Worm (Caenorhabditis elegans) whole organism, L2 larva: ENCODE data around the gene cyp-33C11.

Experiments used
- aly-2 ChIP-seq: fragments of 150-350 bp; optimal IDR thresholded peaks from 2 replicates; lab custom pipeline; 2014; ENCODE audit warnings: missing biosample characterization, missing genetic modification characterization
- ama-1 ChIP-seq: fragments of 150-350 bp; optimal IDR thresholded peaks from 2 replicates; lab custom pipeline; 2018; ENCODE audit warnings: inconsistent platforms
- ceh-82 ChIP-seq: fragments of 150-350 bp; optimal IDR thresholded peaks from 2 replicates; lab custom pipeline; 2014; ENCODE audit warnings: missing biosample characterization, missing genetic modification characterization
- egl-27 ChIP-seq: sonication (generic microtip); optimal IDR thresholded peaks from 3 replicates; lab custom pipeline; 2017; ENCODE audit warnings: missing biosample characterization, missing genetic modification reagents, missing genetic modification characterization
- elt-3 ChIP-seq: sonication (generic microtip); optimal IDR thresholded peaks from 2 replicates; lab custom pipeline; 2017; ENCODE audit warnings: missing biosample characterization, missing genetic modification characterization
- lin-11 ChIP-seq: fragments of 150-350 bp; sonication (generic microtip); optimal IDR thresholded peaks from 2 replicates; lab custom pipeline; 2014; ENCODE audit warnings: missing biosample characterization, missing genetic modification characterization, inconsistent platforms, mixed read lengths
- lsy-2 ChIP-seq, 2 experiments: fragments of 150-350 bp in 1 of 2; sonication (generic microtip) in 1 of 2; optimal IDR thresholded peaks; 2 replicates each; lab custom pipeline; 2014 to 2017; ENCODE audit warnings: missing biosample characterization in 2 of 2, missing genetic modification characterization in 2 of 2
- nhr-11 ChIP-seq: fragments of 150-350 bp; optimal IDR thresholded peaks from 2 replicates; lab custom pipeline; 2014; ENCODE audit warnings: missing biosample characterization, missing genetic modification characterization
- nhr-6 ChIP-seq: fragments of 150-350 bp; optimal IDR thresholded peaks from 2 replicates; lab custom pipeline; 2014; ENCODE audit warnings: missing biosample characterization, missing genetic modification characterization
- skn-1 ChIP-seq: sonication (generic microtip); optimal IDR thresholded peaks from 2 replicates; lab custom pipeline; 2017; ENCODE audit warnings: missing biosample characterization, missing genetic modification characterization
- unc-39 ChIP-seq: fragments of 150-350 bp; optimal IDR thresholded peaks from 2 replicates; lab custom pipeline; 2014; ENCODE audit warnings: missing biosample characterization, missing genetic modification characterization
- unc-55 ChIP-seq: fragments of 150-350 bp; sonication (generic microtip); optimal IDR thresholded peaks from 3 replicates; lab custom pipeline; 2014; ENCODE audit warnings: missing biosample characterization, missing genetic modification reagents, missing genetic modification characterization
- ztf-11 ChIP-seq: sonication (generic microtip); optimal IDR thresholded peaks from 2 replicates; lab custom pipeline; 2017; ENCODE audit warnings: missing biosample characterization, missing genetic modification characterization
- ztf-4 ChIP-seq: fragments of 150-350 bp; optimal IDR thresholded peaks from 2 replicates; lab custom pipeline; 2014; ENCODE audit warnings: missing biosample characterization, missing genetic modification characterization

- TF ChIP-seq lin-11 (tag; lab: Kevin White, UChicago) (no peak), ztf-4 (tag; lab: Kevin White, UChicago) (no peak), ama-1 (no peak), unc-55 (GFP tag; lab: Kevin White, UChicago) (no peak), nhr-6 (no peak), unc-39 (tag; lab: Kevin White, UChicago) (no peak), ztf-11 (tag; lab: Kevin White, UChicago) (no peak), skn-1 (tag; lab: Kevin White, UChicago) (no peak), aly-2 (tag; lab: Kevin White, UChicago) (no peak), elt-3 (tag; lab: Kevin White, UChicago) (no peak), ceh-82 (tag; lab: Kevin White, UChicago) (no peak), nhr-11 (no peak), lsy-2 (tag; optimal IDR thresholded peaks at IDR 0.05; lab: Kevin White, UChicago) (no peak), egl-27 (tag; lab: Kevin White, UChicago) (no peak)
Observed at ce11 chrV:756169-756568, 43.4 kb upstream of the cyp-33C11 start, which contains the start of gene str-20.
